Worm (Caenorhabditis elegans) whole organism, L4 larva: Measurements from ENCODE around the gene let-721.

ENCODE experiments used
- D1046.2 ChIP-seq: fragments of 200-800 bp; sonication (Bioruptor generic); IDR thresholded peaks from 2 replicates; pipeline ENCODE4 v1.3.6; 2022; ENCODE audit warnings: missing genetic modification characterization, missing compliant biosample characterization
- F26F4.8 ChIP-seq: fragments of 200-800 bp; sonication (Bioruptor generic); conservative IDR thresholded peaks from 2 replicates; pipeline ENCODE4 v1.3.6; 2022; ENCODE audit warnings: missing genetic modification characterization, missing compliant biosample characterization
- T26A8.4 ChIP-seq: fragments of 200-800 bp; sonication (Bioruptor generic); IDR thresholded peaks from 2 replicates; pipeline ENCODE4 v1.3.6; 2022; ENCODE audit warnings: missing genetic modification characterization, missing compliant biosample characterization
- Y48G9A.11 ChIP-seq: fragments of 200-800 bp; sonication (Bioruptor generic); IDR thresholded peaks from 2 replicates; pipeline ENCODE4 v1.3.6; 2022; ENCODE audit warnings: missing genetic modification reagents, missing genetic modification characterization, missing compliant biosample characterization
- Y5F2A.4 ChIP-seq: fragments of 200-800 bp; sonication (Bioruptor generic); optimal IDR thresholded peaks from 2 replicates; lab custom pipeline; 2018; ENCODE audit warnings: mild to moderate bottlenecking, missing genetic modification characterization, missing compliant biosample characterization
- Y75B8A.6 ChIP-seq: fragments of 200-800 bp; sonication (Bioruptor generic); IDR thresholded peaks from 2 replicates; pipeline ENCODE4 v1.3.6; 2022; ENCODE audit warnings: missing genetic modification reagents, missing genetic modification characterization, missing compliant biosample characterization
- aha-1 ChIP-seq: fragments of 150-350 bp; peaks from one replicate; lab custom pipeline; 2014; ENCODE audit warnings: missing biosample characterization, missing genetic modification characterization
- ceh-62 ChIP-seq: sonication (generic microtip); optimal IDR thresholded peaks from 2 replicates; lab custom pipeline; 2017; ENCODE audit warnings: missing biosample characterization, missing genetic modification characterization
- ces-1 ChIP-seq: fragments of 150-350 bp; sonication (generic microtip); optimal IDR thresholded peaks from 4 replicates; lab custom pipeline; 2014; ENCODE audit warnings: missing biosample characterization, missing genetic modification reagents, missing genetic modification characterization
- cey-2 ChIP-seq: sonication (generic microtip); optimal IDR thresholded peaks from 3 replicates; lab custom pipeline; 2017; ENCODE audit warnings: missing genetic modification characterization, mild to moderate bottlenecking, missing compliant biosample characterization, antibody characterized with exemption, borderline replicate concordance; ENCODE audit not compliant: insufficient read depth
- daf-12 ChIP-seq: fragments of 150-350 bp; optimal IDR thresholded peaks from 2 replicates; lab custom pipeline; 2014; ENCODE audit warnings: missing biosample characterization, missing genetic modification reagents, missing genetic modification characterization
- daf-16 ChIP-seq, 3 experiments: sonication (generic microtip); optimal IDR thresholded peaks; 2 replicates each; lab custom pipeline; 2016 to 2017; ENCODE audit warnings: missing genetic modification characterization in 3 of 3, missing genetic modification reagents in 3 of 3, mild to moderate bottlenecking in 2 of 3, missing compliant biosample characterization in 2 of 3, missing biosample characterization in 1 of 3, moderate library complexity in 1 of 3
- daf-19 ChIP-seq: fragments of 200-800 bp; sonication (Bioruptor generic); conservative IDR thresholded peaks from 2 replicates; pipeline ENCODE4 v1.3.6; 2022; ENCODE audit warnings: missing genetic modification characterization, missing compliant biosample characterization
- dmd-8 ChIP-seq: fragments of 200-800 bp; sonication (Bioruptor generic); IDR thresholded peaks from 2 replicates; pipeline ENCODE4 v1.3.6; 2022; ENCODE audit warnings: missing genetic modification characterization, missing compliant biosample characterization
- dmd-9 ChIP-seq: fragments of 200-800 bp; sonication (Bioruptor generic); IDR thresholded peaks from 2 replicates; pipeline ENCODE4 v1.3.6; 2022; ENCODE audit warnings: missing genetic modification reagents, missing genetic modification characterization, missing compliant biosample characterization
- dpl-1 ChIP-seq: fragments of 150-350 bp; optimal IDR thresholded peaks from 2 replicates; lab custom pipeline; 2014; ENCODE audit warnings: missing biosample characterization, missing genetic modification reagents, missing genetic modification characterization
- egl-27 ChIP-seq: sonication (generic microtip); optimal IDR thresholded peaks from 3 replicates; lab custom pipeline; 2017; ENCODE audit warnings: missing biosample characterization, missing genetic modification reagents, missing genetic modification characterization
- gei-8 ChIP-seq: fragments of 200-800 bp; sonication (Bioruptor generic); optimal IDR thresholded peaks from 2 replicates; lab custom pipeline; 2018; ENCODE audit warnings: mild to moderate bottlenecking, missing genetic modification characterization, missing compliant biosample characterization
- hlh-30 ChIP-seq: sonication (generic microtip); optimal IDR thresholded peaks from 2 replicates; lab custom pipeline; 2017; ENCODE audit warnings: antibody characterized with exemption, mild to moderate bottlenecking, missing genetic modification characterization, missing compliant biosample characterization; ENCODE audit not compliant: insufficient read depth
- hmg-1.1 ChIP-seq: fragments of 200-800 bp; sonication (Bioruptor generic); IDR thresholded peaks from 2 replicates; pipeline ENCODE4 v1.3.6; 2022; ENCODE audit warnings: missing genetic modification reagents, missing genetic modification characterization, missing compliant biosample characterization
- lir-3 ChIP-seq: sonication (generic microtip); optimal IDR thresholded peaks from 2 replicates; lab custom pipeline; 2016; ENCODE audit warnings: mild to moderate bottlenecking, missing genetic modification characterization, missing compliant biosample characterization
- lsy-2 ChIP-seq, 2 experiments: fragments of 150-350 bp in 1 of 2; sonication (generic microtip) in 1 of 2; optimal IDR thresholded peaks; 2 replicates each; lab custom pipeline; 2014 to 2017; ENCODE audit warnings: missing biosample characterization in 2 of 2, missing genetic modification characterization in 2 of 2
- madf-5 ChIP-seq, 2 experiments: fragments of 200-800 bp; sonication (Bioruptor generic); IDR thresholded peaks; 2 replicates each; pipeline ENCODE4 v1.3.6; 2022; ENCODE audit warnings: missing compliant biosample characterization in 2 of 2, missing genetic modification characterization in 2 of 2
- mes-2 ChIP-seq: sonication (generic microtip); optimal IDR thresholded peaks from 2 replicates; lab custom pipeline; 2016; ENCODE audit warnings: missing genotype, mild to moderate bottlenecking, missing genetic modification characterization, missing compliant biosample characterization; ENCODE audit not compliant: poor library complexity, severe bottlenecking
- mxl-3 ChIP-seq: fragments of 200-800 bp; sonication (Bioruptor generic); optimal IDR thresholded peaks from 2 replicates; lab custom pipeline; 2018; ENCODE audit warnings: mild to moderate bottlenecking, missing genetic modification characterization, missing compliant biosample characterization
- nhr-10 ChIP-seq: fragments of 150-350 bp; optimal IDR thresholded peaks from 2 replicates; lab custom pipeline; 2014; ENCODE audit warnings: missing biosample characterization, missing genetic modification characterization
- nhr-111 ChIP-seq: fragments of 200-800 bp; sonication (Bioruptor generic); optimal IDR thresholded peaks from 2 replicates; lab custom pipeline; 2018; ENCODE audit warnings: mild to moderate bottlenecking, missing genetic modification characterization, missing compliant biosample characterization
- nhr-25 ChIP-seq: sonication (generic microtip); optimal IDR thresholded peaks from 2 replicates; lab custom pipeline; 2017; ENCODE audit warnings: missing genetic modification characterization, mild to moderate bottlenecking, missing compliant biosample characterization, antibody characterized with exemption, moderate library complexity, borderline replicate concordance; ENCODE audit not compliant: insufficient read depth
- nhr-28 ChIP-seq: fragments of 150-350 bp; optimal IDR thresholded peaks from 2 replicates; lab custom pipeline; 2014; ENCODE audit warnings: missing biosample characterization, missing genetic modification characterization
- nhr-42 ChIP-seq: fragments of 200-800 bp; sonication (Bioruptor generic); IDR thresholded peaks from 2 replicates; pipeline ENCODE4 v1.3.6; 2022; ENCODE audit warnings: missing genetic modification characterization, missing compliant biosample characterization
- pha-4 ChIP-seq, 2 experiments: fragments of 150-350 bp in 1 of 2; fragments of 200-800 bp in 1 of 2; sonication (Bioruptor generic) in 1 of 2; IDR thresholded peaks in 1 of 2; optimal IDR thresholded peaks in 1 of 2; 2 replicates each; pipeline versions ENCODE4 v1.3.6 to Lab custom; 2014 to 2022; ENCODE audit warnings: missing genetic modification characterization in 2 of 2, missing genetic modification reagents in 2 of 2, missing biosample characterization in 1 of 2, missing compliant biosample characterization in 1 of 2
- php-3 ChIP-seq: fragments of 200-800 bp; sonication (Bioruptor generic); IDR thresholded peaks from 2 replicates; pipeline ENCODE4 v1.3.6; 2022; ENCODE audit warnings: missing genetic modification reagents, missing genetic modification characterization, missing compliant biosample characterization
- pqm-1 ChIP-seq: sonication (generic microtip); optimal IDR thresholded peaks from 2 replicates; lab custom pipeline; 2017; ENCODE audit warnings: missing biosample characterization, missing genetic modification characterization
- saeg-2 ChIP-seq: fragments of 200-800 bp; sonication (Bioruptor generic); IDR thresholded peaks from 2 replicates; pipeline ENCODE4 v1.3.6; 2022; ENCODE audit warnings: missing genetic modification reagents, missing genetic modification characterization, missing compliant biosample characterization
- sdz-12 ChIP-seq: fragments of 200-800 bp; sonication (Bioruptor generic); optimal IDR thresholded peaks from 2 replicates; lab custom pipeline; 2018; ENCODE audit warnings: mild to moderate bottlenecking, missing genetic modification characterization, missing compliant biosample characterization
- set-16 ChIP-seq: fragments of 200-800 bp; sonication (Bioruptor generic); IDR thresholded peaks from 2 replicates; pipeline ENCODE4 v1.3.6; 2022; ENCODE audit warnings: missing genetic modification reagents, missing genetic modification characterization, missing compliant biosample characterization
- skn-1 ChIP-seq: fragments of 150-350 bp; optimal IDR thresholded peaks from 2 replicates; lab custom pipeline; 2014; ENCODE audit warnings: missing biosample characterization, missing genetic modification characterization
- snpc-1.2 ChIP-seq: fragments of 200-800 bp; sonication (Bioruptor generic); IDR thresholded peaks from 2 replicates; pipeline ENCODE4 v1.3.6; 2022; ENCODE audit warnings: missing genetic modification reagents, missing genetic modification characterization, missing compliant biosample characterization
- spr-1 ChIP-seq: sonication (generic microtip); optimal IDR thresholded peaks from 2 replicates; lab custom pipeline; 2016; ENCODE audit warnings: mild to moderate bottlenecking, missing genetic modification characterization, missing compliant biosample characterization
- spr-3 ChIP-seq: fragments of 200-800 bp; sonication (Bioruptor generic); optimal IDR thresholded peaks from 2 replicates; lab custom pipeline; 2018; ENCODE audit warnings: mild to moderate bottlenecking, missing genetic modification characterization, missing compliant biosample characterization
- tag-97 ChIP-seq: fragments of 200-800 bp; sonication (Bioruptor generic); IDR thresholded peaks from 2 replicates; pipeline ENCODE4 v1.3.6; 2022; ENCODE audit warnings: missing genetic modification characterization, missing compliant biosample characterization
- unc-130 ChIP-seq: sonication (generic microtip); optimal IDR thresholded peaks from 2 replicates; lab custom pipeline; 2016; ENCODE audit warnings: missing genetic modification reagents, missing genetic modification characterization, missing compliant biosample characterization
- unc-39 ChIP-seq: sonication (generic microtip); optimal IDR thresholded peaks from 2 replicates; lab custom pipeline; 2017; ENCODE audit warnings: missing biosample characterization, missing genetic modification characterization
- vab-7 ChIP-seq: fragments of 200-800 bp; sonication (Bioruptor generic); IDR thresholded peaks from 2 replicates; pipeline ENCODE4 v1.3.6; 2022; ENCODE audit warnings: missing genetic modification reagents, missing genetic modification characterization, missing compliant biosample characterization
- zfp-2 ChIP-seq: sonication (generic microtip); optimal IDR thresholded peaks from 2 replicates; lab custom pipeline; 2016; ENCODE audit warnings: mild to moderate bottlenecking, missing genetic modification characterization, missing compliant biosample characterization

The let-721 gene

ce11 chrIII:6421973-6422511 is 24.7 kb downstream of the let-721 start (continued):
- TF ChIP-seq mes-2: peak; percentile 4
- TF ChIP-seq unc-39 (tag; lab: Kevin White, UChicago): no peak
- TF ChIP-seq nhr-42 (GFP tag; lab: Robert Waterston, UW): no peak
- TF ChIP-seq nhr-111 (GFP tag; lab: Kevin White, UChicago): no peak
- TF ChIP-seq daf-12: no peak
- no peak for TF ChIP-seq spr-1
- peak; percentile 32; the same call in 1 of the 2 replicates for TF ChIP-seq Y75B8A.6 (GFP tag; lab: Robert Waterston, UW)
- no peak for TF ChIP-seq ces-1 (GFP tag; lab: Kevin White, UChicago)
- TF ChIP-seq saeg-2: no peak
- peak; percentile 86; the same call in 1 of the 2 replicates for TF ChIP-seq php-3 (GFP tag; lab: Robert Waterston, UW)
- no peak for TF ChIP-seq pha-4 (GFP tag; IDR thresholded peaks at IDR 0.05; lab: Robert Waterston, UW)
- no peak for TF ChIP-seq pha-4 (tag; optimal IDR thresholded peaks at IDR 0.05; lab: Kevin White, UChicago)
- TF ChIP-seq, all 104 proteins: peak for 22

- peak; percentile 45 for TF ChIP-seq nhr-10
- TF ChIP-seq spr-3 (GFP tag; lab: Kevin White, UChicago): no peak
- TF ChIP-seq aha-1: peak; percentile 63
- TF ChIP-seq, all 104 proteins: peak for 2
Observed at ce11 chrIII:6421473-6421872, 25.2 kb downstream of the let-721 start.

ce11 chrIII:6420995-6421404 is 25.7 kb downstream of the let-721 start:
- TF ChIP-seq gei-8 (GFP tag; lab: Kevin White, UChicago): peak; percentile 74
- no peak for TF ChIP-seq madf-5 (GFP tag; IDR thresholded peaks at IDR 0.05; lab: Robert Waterston, UW)
- no peak for TF ChIP-seq daf-19 (GFP tag; lab: Robert Waterston, UW)
- peak; percentile 72 for TF ChIP-seq spr-1
- no peak for TF ChIP-seq vab-7 (GFP tag; lab: Robert Waterston, UW)
- TF ChIP-seq Y75B8A.6 (GFP tag; lab: Robert Waterston, UW): 0 out of 2 replicates have a peak, but pooled peaks have one; percentile 22
- no peak for TF ChIP-seq unc-130 (GFP tag; lab: Kevin White, UChicago)
- TF ChIP-seq T26A8.4: peak; percentile 93
- no peak for TF ChIP-seq F26F4.8 (GFP tag; lab: Robert Waterston, UW)
- no peak for TF ChIP-seq dmd-8 (GFP tag; lab: Robert Waterston, UW)
- no peak for TF ChIP-seq tag-97
- no peak for TF ChIP-seq lir-3 (tag; lab: Kevin White, UChicago)
- TF ChIP-seq daf-16 (GFP tag; optimal IDR thresholded peaks at IDR 0.05; lab: Kevin White, UChicago): peak; percentile 70 to 83
- TF ChIP-seq daf-16 (tag; optimal IDR thresholded peaks at IDR 0.05; lab: Kevin White, UChicago): peak; percentile 58
- TF ChIP-seq zfp-2 (tag; lab: Kevin White, UChicago): no peak
- peak; percentile 73; the same call in 1 of the 2 replicates for TF ChIP-seq dmd-9 (GFP tag; lab: Robert Waterston, UW)
- peak; percentile 73 for TF ChIP-seq nhr-25
- no peak for TF ChIP-seq cey-2 (tag; lab: Kevin White, UChicago)
- no peak for TF ChIP-seq skn-1
- no peak for TF ChIP-seq ceh-62
- peak; percentile 18 for TF ChIP-seq dpl-1 (GFP tag; lab: Kevin White, UChicago)
- no peak for TF ChIP-seq D1046.2 (GFP tag; lab: Robert Waterston, UW)
- peak; percentile 88 for TF ChIP-seq set-16 (GFP tag; lab: Robert Waterston, UW)
- no peak for TF ChIP-seq sdz-12 (GFP tag; lab: Kevin White, UChicago)
- no peak for TF ChIP-seq Y5F2A.4 (GFP tag; lab: Kevin White, UChicago)
- TF ChIP-seq nhr-10: no peak
- peak; percentile 97 for TF ChIP-seq hmg-1.1 (GFP tag; lab: Robert Waterston, UW)
- TF ChIP-seq hlh-30 (tag; lab: Kevin White, UChicago): peak; percentile 97
- no peak for TF ChIP-seq snpc-1.2 (GFP tag; lab: Robert Waterston, UW)
- TF ChIP-seq egl-27 (tag; lab: Kevin White, UChicago): no peak
- TF ChIP-seq nhr-28: peak; percentile 86
- TF ChIP-seq mxl-3 (GFP tag; lab: Kevin White, UChicago): peak; percentile 98
- TF ChIP-seq lsy-2 (tag; optimal IDR thresholded peaks at IDR 0.05; lab: Kevin White, UChicago): peak; percentile 69 to 82
- TF ChIP-seq Y48G9A.11 (GFP tag; lab: Robert Waterston, UW): no peak
- TF ChIP-seq pqm-1 (tag; lab: Kevin White, UChicago): no peak
